Fruit fly (Drosophila melanogaster): Measurements from ENCODE around the gene Droj2.

The Droj2 gene

dm6 chr3R:13364175-13365174, 17.4 kb upstream of the Droj2 start, which contains the start of gene Dic1 (continued):
- TF ChIP-seq CG7271 (tag; optimal IDR thresholded peaks at IDR 0.05) (peak; percentile 84), cg (GFP tag; optimal IDR thresholded peaks at IDR 0.05) (peak; percentile 74), D19B (GFP tag; optimal IDR thresholded peaks at IDR 0.05) (peak; percentile 95), Rx (GFP tag; IDR thresholded peaks at IDR 0.05) (peak; percentile 73), her (GFP tag; optimal IDR thresholded peaks at IDR 0.05) (peak; percentile 78), z (GFP tag; IDR thresholded peaks at IDR 0.05) (no peak; the same call in 2 of the 3 replicates), CG16815 (GFP tag; optimal IDR thresholded peaks at IDR 0.05) (peak; percentile 93), lbe (GFP tag; optimal IDR thresholded peaks at IDR 0.05) (peak; percentile 89), grn (GFP tag; optimal IDR thresholded peaks at IDR 0.05) (peak; percentile 3), Mad (GFP tag; optimal IDR thresholded peaks at IDR 0.05) (peak; percentile 91), kay (GFP tag; optimal IDR thresholded peaks at IDR 0.05) (peak; percentile 91), Optix (GFP tag; IDR thresholded peaks at IDR 0.05) (peak; percentile 37; the same call in 1 of the 3 replicates), nerfin-2 (GFP tag; IDR thresholded peaks at IDR 0.05; ENCODE audit: partially characterized antibody) (no peak), CG14441 (GFP tag; IDR thresholded peaks at IDR 0.05) (peak; percentile 89), Meics (GFP tag; optimal IDR thresholded peaks at IDR 0.05) (peak; percentile 98), B-H1 (GFP tag; IDR thresholded peaks at IDR 0.05) (peak; percentile 82), CG6175 (GFP tag; IDR thresholded peaks at IDR 0.05) (peak; percentile 85), CG7372 (GFP tag; IDR thresholded peaks at IDR 0.05) (peak; percentile 92), Fer3 (tag; optimal IDR thresholded peaks at IDR 0.05) (peak; percentile 97), Max (GFP tag; optimal IDR thresholded peaks at IDR 0.05) (peak; percentile 95), Bdp1 (GFP tag; optimal IDR thresholded peaks at IDR 0.05) (peak; percentile 85), CG16779 (GFP tag; IDR thresholded peaks at IDR 0.05) (peak; percentile 65; the same call in 1 of the 2 replicates), Mes4 (GFP tag; optimal IDR thresholded peaks at IDR 0.05) (peak; percentile 85), sr (GFP tag; IDR thresholded peaks at IDR 0.05) (peak; percentile 80), sob (GFP tag; IDR thresholded peaks at IDR 0.05) (peak; percentile 89), ttk (GFP tag; IDR thresholded peaks at IDR 0.05) (peak; percentile 85), wek (GFP tag; optimal IDR thresholded peaks at IDR 0.05) (peak; percentile 49), Hr78 (GFP tag; optimal IDR thresholded peaks at IDR 0.05) (peak in 1 of 2 experiments; percentile 99), dmrt99B (tag; optimal IDR thresholded peaks at IDR 0.05) (peak; percentile 98), CG12942 (GFP tag; optimal IDR thresholded peaks at IDR 0.05) (peak; percentile 93), Dek (tag; optimal IDR thresholded peaks at IDR 0.05) (peak; percentile 96), E2f1 (GFP tag; IDR thresholded peaks at IDR 0.05) (peak; percentile 88), Blimp-1 (GFP tag; optimal IDR thresholded peaks at IDR 0.05) (peak; percentile 98), CG1647 (GFP tag; optimal IDR thresholded peaks at IDR 0.05) (peak; percentile 76), stc (GFP tag; IDR thresholded peaks at IDR 0.05) (peak; percentile 89), CG3065 (GFP tag; optimal IDR thresholded peaks at IDR 0.05) (peak; percentile 61), trem (tag; optimal IDR thresholded peaks at IDR 0.05) (peak; percentile 92), hbn (GFP tag; IDR thresholded peaks at IDR 0.05; ENCODE audit: partially characterized antibody) (no peak), oc (tag; optimal IDR thresholded peaks at IDR 0.05) (peak; percentile 89), esg (GFP tag; conservative IDR thresholded peaks at IDR 0.05) (peak; percentile 91), pb (GFP tag; optimal IDR thresholded peaks at IDR 0.05) (peak; percentile 80), CG9797 (GFP tag; optimal IDR thresholded peaks at IDR 0.05) (peak; percentile 41), Nf-YA (GFP tag; IDR thresholded peaks at IDR 0.05) (peak; percentile 85), Asciz (GFP tag; optimal IDR thresholded peaks at IDR 0.05) (peak; percentile 99), CG43689 (GFP tag; IDR thresholded peaks at IDR 0.05) (peak; percentile 70; the same call in 1 of the 2 replicates), bbx (GFP tag; IDR thresholded peaks at IDR 0.05; ENCODE audit: partially characterized antibody) (0 out of 2 replicates have a peak, but pooled peaks have one; percentile 43), CG14667 (GFP tag; IDR thresholded peaks at IDR 0.05) (peak; percentile 74), Jarid2 (GFP tag; optimal IDR thresholded peaks at IDR 0.05) (peak; percentile 88)
